Worm (Caenorhabditis elegans): Measurements from ENCODE around the gene catp-7.

catp-7 gene

DNA sequence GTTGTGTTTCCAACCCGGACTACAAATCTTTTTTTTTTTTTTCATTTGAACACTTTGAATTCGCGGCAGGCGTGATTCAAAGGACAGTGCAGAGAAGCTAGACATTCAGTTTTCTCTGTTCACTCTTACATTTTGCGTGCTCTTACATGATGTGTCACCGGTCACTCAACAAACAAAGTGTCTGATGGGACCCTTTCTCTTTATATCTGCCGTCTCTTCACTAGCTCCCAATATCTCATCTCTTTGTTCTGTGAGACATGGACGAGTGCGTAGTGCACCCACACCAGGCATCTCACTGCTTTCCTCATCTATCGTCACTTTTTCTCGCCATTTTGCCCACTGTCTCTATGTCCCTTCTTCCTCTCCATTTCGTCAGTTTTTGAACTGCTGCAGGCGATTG lies 1.3 kb downstream of the catp-7 start (continued):
- TF ChIP-seq unc-62 (GFP tag; optimal IDR thresholded peaks at IDR 0.05 in 1 of 2): peak in 1 of 2 experiments; percentile 84
- TF ChIP-seq unc-62 (tag; optimal IDR thresholded peaks at IDR 0.05): peak; percentile 48
- TF ChIP-seq jun-1 (tag; optimal IDR thresholded peaks at IDR 0.05): no peak
- TF ChIP-seq lim-7 (GFP tag; IDR thresholded peaks at IDR 0.05): no peak
- TF ChIP-seq madf-9 (GFP tag; conservative IDR thresholded peaks at IDR 0.05): no peak
- TF ChIP-seq dmd-9 (GFP tag; IDR thresholded peaks at IDR 0.05): no peak
- TF ChIP-seq vab-7 (GFP tag; IDR thresholded peaks at IDR 0.05): 0 out of 2 replicates have a peak, but pooled peaks have one; percentile 31
- TF ChIP-seq R02D3.7 (tag; optimal IDR thresholded peaks at IDR 0.05): no peak
- no peak for TF ChIP-seq T20F7.1 (GFP tag; optimal IDR thresholded peaks at IDR 0.05)
- TF ChIP-seq mxl-2 (GFP tag; conservative IDR thresholded peaks at IDR 0.05): no peak
- TF ChIP-seq F26F4.8 (GFP tag; conservative IDR thresholded peaks at IDR 0.05): no peak
- TF ChIP-seq T26A8.4 (GFP tag; IDR thresholded peaks at IDR 0.05): no peak
- TF ChIP-seq lin-13 (GFP tag; optimal IDR thresholded peaks at IDR 0.05): peak; percentile 50
- TF ChIP-seq lin-29 (GFP tag; IDR thresholded peaks at IDR 0.05): no peak
- TF ChIP-seq dmd-6 (GFP tag; IDR thresholded peaks at IDR 0.05): peak; percentile 53
- TF ChIP-seq ceh-62 (tag; optimal IDR thresholded peaks at IDR 0.05): no peak
- no peak for TF ChIP-seq nhr-10 (tag; optimal IDR thresholded peaks at IDR 0.05)
- TF ChIP-seq ceh-44 (GFP tag; IDR thresholded peaks at IDR 0.05): no peak
- no peak for TF ChIP-seq Y5F2A.4 (GFP tag; optimal IDR thresholded peaks at IDR 0.05)
- no peak for TF ChIP-seq nhr-237 (tag; optimal IDR thresholded peaks at IDR 0.05)
- no peak for TF ChIP-seq Y75B8A.6 (GFP tag; IDR thresholded peaks at IDR 0.05)
- no peak for TF ChIP-seq zfp-3 (GFP tag; conservative IDR thresholded peaks at IDR 0.05)
- no peak for TF ChIP-seq egl-43 (GFP tag; IDR thresholded peaks at IDR 0.05)
- peak; percentile 58 for TF ChIP-seq attf-4 (tag; optimal IDR thresholded peaks at IDR 0.05)
- TF ChIP-seq fos-1 (tag; optimal IDR thresholded peaks at IDR 0.05): no peak
- peak in 1 of 2 experiments; percentile 26 for TF ChIP-seq mdl-1 (tag; optimal IDR thresholded peaks at IDR 0.05)
- no peak for TF ChIP-seq pqm-1 (tag; optimal IDR thresholded peaks at IDR 0.05)
- peak; percentile 71 for TF ChIP-seq rbr-2 (tag; optimal IDR thresholded peaks at IDR 0.05)
- TF ChIP-seq fkh-10 (GFP tag; optimal IDR thresholded peaks at IDR 0.05): no peak
- TF ChIP-seq lir-3 (tag; optimal IDR thresholded peaks at IDR 0.05): no peak
- TF ChIP-seq mes-2 (tag; optimal IDR thresholded peaks at IDR 0.05; ENCODE audit: poor library complexity, severe bottlenecking): no peak
- no peak for TF ChIP-seq ces-1 (GFP tag; optimal IDR thresholded peaks at IDR 0.05)
- peak; percentile 10 for TF ChIP-seq nhr-6 (tag; optimal IDR thresholded peaks at IDR 0.05)
- no peak for TF ChIP-seq lin-38 (GFP tag; IDR thresholded peaks at IDR 0.05)
- TF ChIP-seq duxl-1 (tag; optimal IDR thresholded peaks at IDR 0.05; ENCODE audit: poor library complexity): no peak
- TF ChIP-seq mep-1 (tag; optimal IDR thresholded peaks at IDR 0.05): peak; percentile 75
- peak; percentile 71 for TF ChIP-seq nhr-11 (tag; optimal IDR thresholded peaks at IDR 0.05)
- no peak for TF ChIP-seq F37D6.2 (tag; optimal IDR thresholded peaks at IDR 0.05)
- no peak for TF ChIP-seq aly-2 (tag; optimal IDR thresholded peaks at IDR 0.05)
- no peak for TF ChIP-seq skn-1 (tag; optimal IDR thresholded peaks at IDR 0.05)
- TF ChIP-seq dve-1 (tag; optimal IDR thresholded peaks at IDR 0.05; ENCODE audit: insufficient read depth): peak; percentile 33
- TF ChIP-seq arid-1 (GFP tag; conservative IDR thresholded peaks at IDR 0.05): no peak
- TF ChIP-seq ztf-7 (tag; optimal IDR thresholded peaks at IDR 0.05): no peak
- TF ChIP-seq ama-1 (optimal IDR thresholded peaks at IDR 0.05): no peak
- no peak for TF ChIP-seq ceh-28 (tag; optimal IDR thresholded peaks at IDR 0.05)
- peak; percentile 9 for TF ChIP-seq nhr-25 (tag; optimal IDR thresholded peaks at IDR 0.05; ENCODE audit: borderline replicate concordance, insufficient read depth)
